Fruit fly (Drosophila melanogaster) whole organism, embryonic: ENCODE results near the gene Dph5.

Experiments used
- Awh ChIP-seq: fragments of 200-800 bp; sonication (Bioruptor generic); IDR thresholded peaks from 2 replicates; pipeline ENCODE4, ENCODE4 v1.3.6; 2022; ENCODE audit warnings: missing biosample characterization, missing genetic modification characterization
- CG10543 ChIP-seq: fragments of 200-800 bp; sonication (Bioruptor generic); optimal IDR thresholded peaks from 3 replicates; lab custom pipeline; 2017; ENCODE audit warnings: missing biosample characterization, mild to moderate bottlenecking, missing genetic modification characterization, moderate library complexity
- CG10979 ChIP-seq: fragments of 200-800 bp; sonication (Bioruptor generic); optimal IDR thresholded peaks from 2 replicates; lab custom pipeline; 2018; ENCODE audit warnings: missing biosample characterization, mild to moderate bottlenecking, missing genetic modification characterization, moderate library complexity
- CG11247 ChIP-seq: fragments of 200-800 bp; sonication (Bioruptor generic); IDR thresholded peaks from 2 replicates; pipeline ENCODE4 v1.3.6; 2022; ENCODE audit warnings: missing biosample characterization, missing genetic modification characterization
- CG13894 ChIP-seq: fragments of 200-800 bp; sonication (Bioruptor generic); optimal IDR thresholded peaks from 3 replicates; lab custom pipeline; 2018; ENCODE audit warnings: missing biosample characterization, mild to moderate bottlenecking, missing genetic modification characterization, moderate library complexity
- CG15601 ChIP-seq: fragments of 200-800 bp; sonication (Bioruptor generic); optimal IDR thresholded peaks from 3 replicates; lab custom pipeline; 2019; ENCODE audit warnings: missing biosample characterization, mild to moderate bottlenecking, missing genetic modification characterization, moderate library complexity
- CG17186 ChIP-seq: fragments of 200-800 bp; sonication (Bioruptor generic); optimal IDR thresholded peaks from 3 replicates; lab custom pipeline; 2017; ENCODE audit warnings: missing biosample characterization, missing genetic modification reagents, missing genetic modification characterization
- CG17829 ChIP-seq: fragments of 200-800 bp; optimal IDR thresholded peaks from 2 replicates; lab custom pipeline; 2019; ENCODE audit warnings: missing biosample characterization, mild to moderate bottlenecking, missing genetic modification characterization, moderate library complexity
- CG2129 ChIP-seq: fragments of 200-800 bp; sonication (Bioruptor generic); IDR thresholded peaks from 2 replicates; pipeline ENCODE4 v1.3.6; 2022; ENCODE audit warnings: missing biosample characterization, missing genetic modification characterization; ENCODE audit not compliant: partially characterized antibody
- CG2202 ChIP-seq: fragments of 200-800 bp; sonication (Bioruptor generic); optimal IDR thresholded peaks from 2 replicates; lab custom pipeline; 2018; ENCODE audit warnings: missing biosample characterization, mild to moderate bottlenecking, missing genetic modification characterization
- CG3838 ChIP-seq: fragments of 200-800 bp; sonication (Bioruptor generic); optimal IDR thresholded peaks from 3 replicates; lab custom pipeline; 2016; ENCODE audit warnings: missing biosample characterization, missing genetic modification characterization
- CG3847 ChIP-seq: fragments of 200-800 bp; sonication (Bioruptor generic); IDR thresholded peaks from 2 replicates; pipeline ENCODE4 v1.3.6; 2022; ENCODE audit warnings: missing biosample characterization, missing genetic modification characterization
- CG5180 ChIP-seq: fragments of 200-800 bp; sonication (Bioruptor generic); optimal IDR thresholded peaks from 3 replicates; lab custom pipeline; 2017; ENCODE audit warnings: missing biosample characterization, missing genetic modification characterization, mild to moderate bottlenecking, moderate library complexity, missing genetic modification reagents
- CG5245 ChIP-seq: fragments of 200-800 bp; sonication (Bioruptor generic); optimal IDR thresholded peaks from 3 replicates; lab custom pipeline; 2016; ENCODE audit warnings: missing biosample characterization, missing genetic modification characterization
- CG6654 ChIP-seq: fragments of 200-800 bp; sonication (Bioruptor generic); optimal IDR thresholded peaks from 2 replicates; lab custom pipeline; 2017; ENCODE audit warnings: missing biosample characterization, mild to moderate bottlenecking, missing genetic modification characterization
- CG7928 ChIP-seq: fragments of 200-800 bp; sonication (Bioruptor generic); optimal IDR thresholded peaks from 2 replicates; lab custom pipeline; 2017; ENCODE audit warnings: missing biosample characterization, mild to moderate bottlenecking, missing genetic modification characterization
- CG8359 ChIP-seq: fragments of 200-800 bp; sonication (Bioruptor generic); optimal IDR thresholded peaks from 2 replicates; lab custom pipeline; 2017; ENCODE audit warnings: missing biosample characterization, mild to moderate bottlenecking, missing genetic modification characterization, borderline replicate concordance
- CG9817 ChIP-seq: fragments of 200-800 bp; sonication (Bioruptor generic); optimal IDR thresholded peaks from 2 replicates; lab custom pipeline; 2018; ENCODE audit warnings: missing biosample characterization, mild to moderate bottlenecking, missing genetic modification characterization, moderate library complexity
- CkIIα-i1 ChIP-seq: fragments of 200-800 bp; sonication (Bioruptor generic); IDR thresholded peaks from 2 replicates; pipeline ENCODE4 v1.3.6; 2022; ENCODE audit warnings: missing biosample characterization, missing genetic modification characterization
- CoRest ChIP-seq: fragments of 200-800 bp; sonication (Bioruptor generic); optimal IDR thresholded peaks from 3 replicates; lab custom pipeline; 2018; ENCODE audit warnings: missing biosample characterization, mild to moderate bottlenecking, missing genetic modification characterization, moderate library complexity
- Doc2 ChIP-seq: fragments of 200-800 bp; sonication (Bioruptor generic); IDR thresholded peaks from 2 replicates; pipeline ENCODE4 v1.3.6; 2022; ENCODE audit warnings: missing biosample characterization, missing genetic modification characterization
- Drgx ChIP-seq: fragments of 200-800 bp; sonication (Bioruptor generic); IDR thresholded peaks from 2 replicates; pipeline ENCODE4 v1.3.6; 2022; ENCODE audit warnings: missing biosample characterization, missing genetic modification characterization
- Eip74EF ChIP-seq, 2 experiments: fragments of 200-800 bp in 1 of 2; fragments of >200 bp in 1 of 2; sonication (Bioruptor generic) in 1 of 2; optimal IDR thresholded peaks; 2 replicates each; lab custom pipeline; 2017 to 2019; ENCODE audit warnings: missing biosample characterization in 2 of 2, missing genetic modification characterization in 2 of 2, mild to moderate bottlenecking in 1 of 2, moderate library complexity in 1 of 2
- GATAe ChIP-seq: fragments of 200-800 bp; sonication (Bioruptor generic); conservative IDR thresholded peaks from 2 replicates; pipeline ENCODE4 v1.3.6; 2022; ENCODE audit warnings: missing biosample characterization, missing genetic modification characterization
- Hr51 ChIP-seq, 2 experiments: fragments of 200-800 bp; sonication (Bioruptor generic); optimal IDR thresholded peaks; 2 replicates in 1 of 2; 3 replicates in 1 of 2; lab custom pipeline; 2016 to 2018; ENCODE audit warnings: missing biosample characterization in 2 of 2, missing genetic modification characterization in 2 of 2, mild to moderate bottlenecking in 1 of 2, moderate library complexity in 1 of 2
- Lhr ChIP-seq: fragments of 200-800 bp; sonication (Bioruptor generic); optimal IDR thresholded peaks from 3 replicates; lab custom pipeline; 2017; ENCODE audit warnings: mild to moderate bottlenecking, missing biosample characterization, missing genetic modification reagents, missing genetic modification characterization
- Myb ChIP-seq: fragments of 200-800 bp; sonication (Bioruptor generic); optimal IDR thresholded peaks from 2 replicates; lab custom pipeline; 2016; ENCODE audit warnings: missing biosample characterization, missing genetic modification characterization
- NfI ChIP-seq: fragments of 200-800 bp; sonication (Bioruptor generic); optimal IDR thresholded peaks from 3 replicates; lab custom pipeline; 2018; ENCODE audit warnings: missing biosample characterization, mild to moderate bottlenecking, missing genetic modification characterization, moderate library complexity
- Sin3A ChIP-seq: fragments of >200 bp; optimal IDR thresholded peaks from 2 replicates; lab custom pipeline; 2018
- Six4 ChIP-seq: fragments of 200-800 bp; sonication (Bioruptor generic); optimal IDR thresholded peaks from 2 replicates; lab custom pipeline; 2016; ENCODE audit warnings: missing biosample characterization, missing genetic modification characterization
- Usf ChIP-seq: fragments of 200-800 bp; sonication (Bioruptor generic); optimal IDR thresholded peaks from 2 replicates; lab custom pipeline; 2017; ENCODE audit warnings: missing genotype, missing biosample characterization, missing genetic modification characterization
- ab ChIP-seq: fragments of 200-800 bp; sonication (Bioruptor generic); optimal IDR thresholded peaks from 2 replicates; lab custom pipeline; 2016; ENCODE audit warnings: missing biosample characterization, missing genetic modification characterization
- bigmax ChIP-seq: fragments of 200-800 bp; sonication (Bioruptor generic); optimal IDR thresholded peaks from 2 replicates; lab custom pipeline; 2018; ENCODE audit warnings: missing biosample characterization, mild to moderate bottlenecking, missing genetic modification characterization
- chif ChIP-seq, 2 experiments: fragments of 200-800 bp; sonication (Bioruptor generic); optimal IDR thresholded peaks; 3 replicates each; lab custom pipeline; 2016; ENCODE audit warnings: missing biosample characterization in 2 of 2, missing genetic modification characterization in 2 of 2
- disco-r ChIP-seq: fragments of 200-800 bp; sonication (Bioruptor generic); optimal IDR thresholded peaks from 2 replicates; lab custom pipeline; 2016; ENCODE audit warnings: missing biosample characterization, missing genetic modification characterization
- dysf ChIP-seq: fragments of 200-800 bp; sonication (Bioruptor generic); IDR thresholded peaks from 3 replicates; pipeline ENCODE4 v1.3.6; 2022; ENCODE audit warnings: missing biosample characterization, missing genetic modification characterization
- emc ChIP-seq: fragments of 200-800 bp; sonication (Bioruptor generic); optimal IDR thresholded peaks from 2 replicates; lab custom pipeline; 2016; ENCODE audit warnings: missing biosample characterization, missing genetic modification characterization
- fru ChIP-seq: fragments of >200 bp; optimal IDR thresholded peaks from 2 replicates; lab custom pipeline; 2017
- gcm ChIP-seq: fragments of 200-800 bp; sonication (Bioruptor generic); optimal IDR thresholded peaks from 2 replicates; lab custom pipeline; 2019; ENCODE audit warnings: missing biosample characterization, mild to moderate bottlenecking, missing genetic modification characterization, moderate library complexity
- gcm2 ChIP-seq: fragments of 200-800 bp; sonication (Bioruptor generic); optimal IDR thresholded peaks from 2 replicates; lab custom pipeline; 2016; ENCODE audit warnings: missing biosample characterization, missing genetic modification characterization
- gsb ChIP-seq: fragments of 200-800 bp; sonication (Bioruptor generic); IDR thresholded peaks from 2 replicates; pipeline ENCODE4 v1.3.6; 2022; ENCODE audit warnings: missing biosample characterization, missing genetic modification characterization
- her ChIP-seq: fragments of 200-800 bp; sonication (Bioruptor generic); optimal IDR thresholded peaks from 2 replicates; lab custom pipeline; 2016; ENCODE audit warnings: missing biosample characterization, missing genetic modification characterization
- knrl ChIP-seq: fragments of 200-800 bp; sonication (Bioruptor generic); IDR thresholded peaks from 3 replicates; pipeline ENCODE4 v1.3.6; 2022; ENCODE audit warnings: missing biosample characterization, missing genetic modification characterization; ENCODE audit not compliant: partially characterized antibody
- maf-S ChIP-seq: fragments of 200-800 bp; sonication (Bioruptor generic); optimal IDR thresholded peaks from 2 replicates; lab custom pipeline; 2016; ENCODE audit warnings: missing biosample characterization, missing genetic modification characterization
- repo ChIP-seq: fragments of 200-800 bp; sonication (Bioruptor generic); optimal IDR thresholded peaks from 2 replicates; lab custom pipeline; 2016; ENCODE audit warnings: missing biosample characterization, missing genetic modification characterization
- ro ChIP-seq: fragments of 200-800 bp; sonication (Bioruptor generic); IDR thresholded peaks from 2 replicates; pipeline ENCODE4 v1.3.6; 2022; ENCODE audit warnings: missing biosample characterization, missing genetic modification characterization
- row ChIP-seq: fragments of 200-800 bp; sonication (Bioruptor generic); IDR thresholded peaks from 3 replicates; pipeline ENCODE4 v1.3.6; 2022; ENCODE audit warnings: missing biosample characterization, missing genetic modification characterization
- sqz ChIP-seq: fragments of 200-800 bp; sonication (Bioruptor generic); optimal IDR thresholded peaks from 3 replicates; lab custom pipeline; 2018; ENCODE audit warnings: missing biosample characterization, mild to moderate bottlenecking, missing genetic modification characterization
- stc ChIP-seq: fragments of 200-800 bp; sonication (Bioruptor generic); IDR thresholded peaks from 2 replicates; pipeline ENCODE4 v1.3.6; 2022; ENCODE audit warnings: missing biosample characterization, missing genetic modification characterization
- tgo ChIP-seq: fragments of 200-800 bp; sonication (Bioruptor generic); IDR thresholded peaks from 3 replicates; pipeline ENCODE4 v1.3.6; 2022; ENCODE audit warnings: missing biosample characterization, missing genetic modification characterization
- toy ChIP-seq: fragments of 200-800 bp; sonication (Bioruptor generic); IDR thresholded peaks from 2 replicates; pipeline ENCODE4 v1.3.6; 2022; ENCODE audit warnings: missing biosample characterization, missing genetic modification characterization
- z ChIP-seq: fragments of 200-800 bp; sonication (Bioruptor generic); IDR thresholded peaks from 3 replicates; pipeline ENCODE4 v1.3.6; 2022; ENCODE audit warnings: missing biosample characterization, missing genetic modification characterization

Dph5 gene

DNA sequence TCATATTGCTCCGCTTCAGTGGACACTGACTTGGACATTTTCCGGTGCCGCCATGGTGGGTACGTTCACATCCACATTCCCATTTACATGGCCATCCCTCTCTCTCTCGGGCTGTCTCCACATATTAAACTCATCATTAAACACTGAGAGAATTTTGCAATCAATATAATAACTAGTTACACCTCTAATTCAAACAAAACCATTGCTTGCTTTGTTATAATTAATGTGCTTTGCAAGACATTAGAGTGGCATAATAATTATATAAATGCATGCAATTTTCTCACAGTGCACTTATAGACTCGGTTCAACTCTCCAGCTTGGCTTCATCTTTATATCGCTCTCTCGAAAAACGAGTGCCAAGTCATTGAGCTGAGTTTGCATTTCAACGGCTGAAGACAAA is 41.7 kb upstream of the Dph5 start (continued):
- TF ChIP-seq Drgx (GFP tag; lab: Robert Waterston, UW) (peak; percentile 94), CG2202 (tag; lab: Kevin White, UChicago) (no peak), disco-r (peak; percentile 20), gcm (peak; percentile 54), CG6654 (GFP tag; lab: Kevin White, UChicago) (no peak), row (peak; percentile 80), CG11247 (GFP tag; lab: Robert Waterston, UW) (peak; percentile 52), Sin3A (lab: Kevin White, UChicago) (no peak), CG2129 (GFP tag; lab: Robert Waterston, UW) (no peak), Eip74EF (GFP tag; optimal IDR thresholded peaks at IDR 0.05; lab: Kevin White, UChicago) (no peak), CG3847 (GFP tag; lab: Robert Waterston, UW) (peak; percentile 42; the same call in 1 of the 2 replicates), CkIIα-i1 (no peak), CG8359 (GFP tag; lab: Kevin White, UChicago) (no peak), emc (no peak), bigmax (GFP tag; lab: Kevin White, UChicago) (no peak), knrl (GFP tag; lab: Robert Waterston, UW) (no peak), NfI (GFP tag; lab: Kevin White, UChicago) (peak; percentile 36), ab (GFP tag; lab: Kevin White, UChicago) (no peak), CG7928 (no peak), sqz (peak; percentile 18), CG3838 (no peak), her (peak; percentile 40), Doc2 (no peak), fru (lab: Kevin White, UChicago) (no peak), repo (GFP tag; lab: Kevin White, UChicago) (peak; percentile 24), CG10979 (tag; lab: Kevin White, UChicago) (peak; percentile 66), Myb (GFP tag; lab: Kevin White, UChicago) (no peak), stc (GFP tag; lab: Robert Waterston, UW) (peak; percentile 76), CoRest (tag; lab: Kevin White, UChicago) (peak; percentile 55), CG17829 (tag; lab: Kevin White, UChicago) (peak; percentile 68), CG9817 (tag; lab: Kevin White, UChicago) (peak; percentile 39), toy (GFP tag; lab: Robert Waterston, UW) (no peak), CG15601 (tag; lab: Kevin White, UChicago) (peak; percentile 2), Hr51 (GFP tag; optimal IDR thresholded peaks at IDR 0.05; lab: Kevin White, UChicago) (no peak), tgo (GFP tag; lab: Robert Waterston, UW) (peak; percentile 62), CG5245 (peak; percentile 62), dysf (GFP tag; lab: Robert Waterston, UW) (peak; percentile 71), gcm2 (GFP tag; lab: Kevin White, UChicago) (no peak), CG17186 (GFP tag; lab: Kevin White, UChicago) (peak; percentile 43), GATAe (GFP tag; lab: Robert Waterston, UW) (no peak), chif (GFP tag; optimal IDR thresholded peaks at IDR 0.05; lab: Kevin White, UChicago) (peak; percentile 60 to 68), Lhr (GFP tag; lab: Kevin White, UChicago) (no peak), Usf (GFP tag; lab: Kevin White, UChicago) (no peak), z (GFP tag; lab: Robert Waterston, UW) (no peak), maf-S (GFP tag; lab: Kevin White, UChicago) (no peak), CG13894 (tag; lab: Kevin White, UChicago) (no peak), Awh (GFP tag; lab: Robert Waterston, UW) (peak; percentile 56; the same call in 1 of the 2 replicates), Six4 (GFP tag; lab: Kevin White, UChicago) (peak; percentile 58), CG10543 (no peak), gsb (GFP tag; lab: Robert Waterston, UW) (peak; percentile 46; the same call in 1 of the 2 replicates), CG5180 (no peak), ro (no peak)
